Fruit fly (Drosophila melanogaster) whole organism, pupa: ENCODE measurements around the gene CG15743.

Source experiments
- CG13204 ChIP-seq: fragments of 200-800 bp; sonication (Bioruptor generic); optimal IDR thresholded peaks from 2 replicates; lab custom pipeline; 2018; ENCODE audit warnings: missing biosample characterization, mild to moderate bottlenecking, missing genetic modification characterization, moderate library complexity
- CG14655 ChIP-seq: fragments of 200-800 bp; sonication (Bioruptor generic); optimal IDR thresholded peaks from 3 replicates; lab custom pipeline; 2017; ENCODE audit warnings: mild to moderate bottlenecking, missing biosample characterization, missing genetic modification reagents, missing genetic modification characterization
- CG15710 ChIP-seq: fragments of 200-800 bp; sonication (Bioruptor generic); optimal IDR thresholded peaks from 2 replicates; lab custom pipeline; 2018; ENCODE audit warnings: missing biosample characterization, mild to moderate bottlenecking, missing genetic modification characterization, moderate library complexity
- CG34367 ChIP-seq: fragments of 200-800 bp; sonication (Bioruptor generic); optimal IDR thresholded peaks from 2 replicates; lab custom pipeline; 2018; ENCODE audit warnings: missing biosample characterization, mild to moderate bottlenecking, missing genetic modification characterization
- CG4496 ChIP-seq: fragments of 200-800 bp; sonication (Bioruptor generic); IDR thresholded peaks from 3 replicates; pipeline ENCODE4 v1.3.6; 2022; ENCODE audit warnings: missing biosample characterization, missing genetic modification characterization
- D1 ChIP-seq: fragments of 200-800 bp; sonication (Bioruptor generic); optimal IDR thresholded peaks from 2 replicates; lab custom pipeline; 2018; ENCODE audit warnings: missing biosample characterization, mild to moderate bottlenecking, missing genetic modification characterization, moderate library complexity
- EcR ChIP-seq: fragments of 200-800 bp; sonication (Bioruptor generic); optimal IDR thresholded peaks from 3 replicates; lab custom pipeline; 2019; ENCODE audit warnings: missing biosample characterization, missing genetic modification characterization, mild to moderate bottlenecking, moderate library complexity, missing genetic modification reagents
- Ets98B ChIP-seq: fragments of 200-800 bp; sonication (Bioruptor generic); IDR thresholded peaks from 2 replicates; pipeline ENCODE4 v1.3.6; 2022; ENCODE audit warnings: missing biosample characterization, missing genetic modification characterization
- Pif1B ChIP-seq: fragments of 200-800 bp; sonication (Bioruptor generic); optimal IDR thresholded peaks from 3 replicates; lab custom pipeline; 2016; ENCODE audit warnings: missing biosample characterization, missing genetic modification characterization

DNA sequence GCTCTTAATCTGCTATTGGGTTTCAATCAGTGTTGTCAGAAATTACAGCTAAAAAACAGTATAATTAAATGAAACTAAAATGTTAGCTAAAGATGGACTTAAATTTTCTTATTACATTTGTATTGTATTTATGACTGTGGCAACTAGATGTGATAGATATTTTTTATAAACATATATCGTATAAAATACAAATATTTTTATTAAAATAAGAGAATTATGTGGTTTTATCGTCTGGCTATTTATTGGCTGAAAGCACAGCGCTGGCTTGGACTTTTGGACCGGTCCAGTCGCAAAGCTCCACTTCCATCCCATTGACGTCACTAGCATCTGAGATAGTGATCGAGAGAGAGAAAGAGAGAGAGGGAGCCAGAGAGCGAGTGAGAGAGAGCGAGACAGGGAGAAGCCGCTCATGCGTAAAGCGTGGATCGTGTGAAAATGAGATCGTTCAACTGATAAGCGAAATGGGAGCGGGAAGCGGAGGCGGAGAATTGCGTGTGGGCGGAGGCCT lies 33.9 kb downstream of the CG15743 start:
- peak; percentile 84 for TF ChIP-seq Pif1B
- TF ChIP-seq CG34367, result peak; percentile 90
- peak; percentile 91 for TF ChIP-seq D1 (tag; lab: Kevin White, UChicago)
- peak; percentile 87 for TF ChIP-seq CG15710 (tag; lab: Kevin White, UChicago)
- TF ChIP-seq CG13204 (GFP tag; lab: Kevin White, UChicago), result peak; percentile 94
- TF ChIP-seq CG14655 (GFP tag; lab: Kevin White, UChicago), result peak; percentile 89
- peak; percentile 86 for TF ChIP-seq EcR (GFP tag; lab: Kevin White, UChicago)
- TF ChIP-seq CG4496 (GFP tag; lab: Robert Waterston, UW), result peak; percentile 70
- TF ChIP-seq Ets98B, result peak; percentile 57; the same call in 1 of the 2 replicates
